Worm (Caenorhabditis elegans): ENCODE data around the gene W10G11.1.

ce11 chrII:3557417-3557816, 3.1 kb downstream of the W10G11.1 start, which contains the start of gene lgc-45:
- TF ChIP-seq lsy-12 (tag; optimal IDR thresholded peaks at IDR 0.05), result no peak
- TF ChIP-seq nhr-28 (tag; optimal IDR thresholded peaks at IDR 0.05), result no peak
- no peak for TF ChIP-seq jun-1 (tag; optimal IDR thresholded peaks at IDR 0.05)
- TF ChIP-seq nhr-12 (tag; optimal IDR thresholded peaks at IDR 0.05), result no peak
- TF ChIP-seq lin-39 (tag; optimal IDR thresholded peaks at IDR 0.05), result no peak
- TF ChIP-seq nfya-1 (tag; optimal IDR thresholded peaks at IDR 0.05; ENCODE audit: insufficient read depth), result no peak
- TF ChIP-seq elt-3 (tag; optimal IDR thresholded peaks at IDR 0.05), result no peak
- no peak for TF ChIP-seq R02D3.7 (tag; optimal IDR thresholded peaks at IDR 0.05)
- TF ChIP-seq ztf-11 (tag; optimal IDR thresholded peaks at IDR 0.05), result no peak
- no peak for TF ChIP-seq aly-2 (tag; optimal IDR thresholded peaks at IDR 0.05)
